Fruit fly (Drosophila melanogaster): ENCODE results near the gene wg.

Gene wg

DNA sequence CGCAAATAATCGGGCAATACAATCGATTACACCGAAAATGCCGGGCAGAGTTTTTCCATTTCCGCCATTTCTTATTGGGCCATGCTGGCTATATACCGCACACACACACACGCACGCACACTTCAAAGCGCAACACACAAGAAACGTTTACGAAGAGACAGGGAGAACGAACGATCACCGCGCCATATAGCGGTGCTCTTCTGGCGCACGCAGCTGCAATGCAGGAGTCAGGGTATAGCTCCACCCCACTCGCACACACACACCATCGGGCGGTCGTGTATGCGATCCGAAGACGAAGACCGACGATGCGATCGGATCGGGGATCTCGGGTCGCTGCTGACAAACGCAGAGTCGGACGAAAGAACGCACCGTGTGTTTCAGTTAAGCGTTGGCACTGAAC, at the start of gene wg:
Gene wg, plus strand, starts transcription at position 378 of the 400 bp plus-strand sequence.
- TF ChIP-seq CTCF (optimal IDR thresholded peaks at IDR 0.05) = peak; percentile 51 to 76
- no peak for TF ChIP-seq CG8478 (optimal IDR thresholded peaks at IDR 0.05)

DNA sequence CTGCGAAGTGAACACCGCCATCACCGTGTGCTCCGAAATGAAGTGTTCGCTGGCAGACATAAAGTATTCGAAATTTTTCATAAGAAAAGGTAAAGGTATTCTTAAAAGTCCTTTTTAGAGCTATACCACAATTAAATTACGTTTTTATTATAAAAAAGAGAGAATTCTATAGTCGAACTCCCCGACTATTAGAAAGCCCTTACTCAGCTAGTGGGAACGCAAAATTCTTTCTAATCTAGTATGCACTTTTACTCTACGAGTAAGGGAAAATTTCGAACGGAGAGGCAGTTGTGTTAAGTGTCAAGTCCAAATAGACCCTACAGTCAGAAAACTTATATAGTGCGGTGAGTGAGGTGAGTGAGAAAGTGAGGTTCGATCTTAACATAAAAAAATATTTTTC, 49.7 kb upstream of the wg start, which contains the start of gene CG31909:
Gene CG31909, plus strand, starts transcription at position 301 of the 400 bp plus-strand sequence.
- no peak for TF ChIP-seq CG8478 (optimal IDR thresholded peaks at IDR 0.05)
- TF ChIP-seq CTCF (optimal IDR thresholded peaks at IDR 0.05) = no peak

DNA sequence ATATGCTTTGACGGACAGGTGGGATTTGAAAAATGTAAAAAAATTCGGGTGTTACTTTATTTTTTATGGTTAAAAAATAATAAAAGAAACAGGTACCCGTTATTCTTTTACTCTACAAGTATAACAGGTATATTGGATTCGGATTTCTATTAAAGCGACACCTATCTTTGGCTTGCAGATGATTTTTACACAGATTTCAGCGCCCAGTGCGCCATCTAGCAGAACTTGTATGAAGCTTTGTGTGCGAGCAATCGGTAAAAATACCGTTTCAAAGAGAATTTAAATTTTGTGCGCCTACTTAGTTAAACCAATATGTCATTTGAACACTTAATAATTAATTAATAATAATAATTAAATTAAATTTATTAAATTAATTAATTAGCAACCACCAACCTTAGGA, 48.9 kb upstream of the wg start:
- TF ChIP-seq CTCF (optimal IDR thresholded peaks at IDR 0.05) (peak; percentile 90 to 97), CG8478 (optimal IDR thresholded peaks at IDR 0.05) (no peak)

DNA sequence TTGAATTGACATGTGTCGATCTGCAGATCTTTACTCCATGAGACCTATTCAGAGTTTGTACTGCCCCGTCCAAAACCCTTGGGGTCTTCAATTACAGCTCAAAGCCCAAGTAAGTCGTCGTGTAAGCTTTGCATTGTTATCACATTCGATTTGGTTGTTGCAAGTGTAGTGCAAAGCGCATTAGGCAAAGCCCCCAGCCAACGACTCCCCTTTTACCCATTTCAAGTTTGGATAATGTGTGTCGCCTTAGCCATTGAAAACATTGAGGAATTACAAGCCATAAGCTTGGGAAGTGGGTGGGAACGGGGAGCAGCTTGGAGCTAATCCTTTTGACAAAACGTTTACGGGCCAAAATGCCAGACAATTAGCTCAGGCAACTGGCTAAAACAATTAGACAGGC, 47.5 kb upstream of the wg start:
- TF ChIP-seq CTCF (optimal IDR thresholded peaks at IDR 0.05) (no peak), CG8478 (optimal IDR thresholded peaks at IDR 0.05) (no peak)

DNA sequence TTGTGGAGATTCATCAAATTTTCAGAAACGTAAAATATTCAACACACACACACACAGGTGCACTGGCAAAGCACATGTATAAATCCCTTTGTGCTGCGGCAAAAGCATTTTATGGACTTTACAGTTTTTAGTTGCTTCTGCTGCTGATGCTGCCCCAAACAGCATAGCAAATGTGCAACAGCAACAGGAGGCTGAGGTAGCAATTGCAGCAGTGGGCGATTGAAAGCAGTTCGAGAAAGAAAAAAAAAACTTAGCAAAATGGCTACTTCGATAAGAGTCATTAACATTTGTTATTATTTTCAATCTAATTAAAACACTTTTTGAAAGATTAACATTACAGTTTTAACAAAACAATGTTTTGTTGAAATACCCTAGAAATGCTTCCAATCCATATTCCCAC, 46.7 kb upstream of the wg start:
- TF ChIP-seq CTCF (optimal IDR thresholded peaks at IDR 0.05) (no peak), CG8478 (optimal IDR thresholded peaks at IDR 0.05) (no peak)

DNA sequence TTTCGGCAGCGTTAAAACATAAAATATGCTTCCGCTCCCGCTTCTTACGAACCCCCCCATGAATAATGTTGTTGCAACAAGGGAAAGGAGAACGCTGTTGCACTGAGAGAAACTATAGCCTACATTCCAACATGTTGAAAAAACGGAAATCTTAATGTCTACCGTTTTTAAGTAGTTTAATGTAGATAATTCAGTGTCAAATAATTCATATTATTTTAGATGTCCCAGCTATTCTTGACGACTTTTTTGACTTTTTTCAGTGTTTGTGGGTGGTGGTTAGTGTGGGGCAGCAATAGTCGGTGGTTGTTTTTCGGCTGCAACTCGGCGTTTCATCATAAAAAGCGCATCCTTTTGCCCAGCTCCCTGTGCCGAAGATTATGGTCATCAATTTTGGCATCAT, 45.0 kb upstream of the wg start:
- TF ChIP-seq CTCF (optimal IDR thresholded peaks at IDR 0.05) = no peak
- TF ChIP-seq CG8478 (optimal IDR thresholded peaks at IDR 0.05) = no peak

DNA sequence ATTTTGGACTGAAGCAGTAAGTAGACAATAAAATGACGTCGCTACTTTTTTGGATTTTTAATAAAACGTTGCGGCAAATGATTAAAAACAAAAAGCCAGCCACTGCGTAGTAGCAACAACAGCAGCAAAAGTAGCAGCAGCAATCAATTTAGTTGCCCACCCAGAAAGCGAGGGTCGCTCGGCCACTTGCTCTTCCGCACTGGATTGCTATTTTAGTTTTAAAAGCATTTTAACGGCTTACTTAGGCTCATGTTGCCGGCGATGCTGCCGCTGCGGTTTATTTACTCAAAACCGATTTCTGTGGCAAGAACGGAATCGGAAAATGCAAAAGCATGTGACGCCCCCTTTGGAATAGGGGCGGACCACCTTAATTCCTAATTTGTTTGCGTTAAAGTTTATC, 44.4 kb upstream of the wg start:
- no peak for TF ChIP-seq CTCF (optimal IDR thresholded peaks at IDR 0.05)
- TF ChIP-seq CG8478 (optimal IDR thresholded peaks at IDR 0.05) = no peak

DNA sequence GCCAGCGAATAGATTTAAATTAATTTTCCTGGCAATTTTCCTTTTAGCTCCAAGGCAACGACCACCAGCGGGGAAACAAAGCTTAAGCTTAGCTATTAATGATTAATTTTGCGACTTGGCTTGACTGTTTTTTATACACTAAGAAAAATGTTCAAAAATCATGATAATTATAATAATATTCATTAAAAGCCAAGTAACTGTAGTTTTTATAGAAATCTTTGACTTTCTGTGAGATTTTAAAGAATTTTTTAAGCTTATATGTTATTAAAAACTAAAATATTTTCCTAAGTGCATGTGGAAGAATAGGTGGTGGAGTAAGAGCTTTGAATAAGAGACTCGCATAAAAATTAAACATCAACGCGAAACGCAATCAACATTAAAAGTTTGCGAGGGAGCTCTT, 42.6 kb upstream of the wg start:
- TF ChIP-seq CG8478 (optimal IDR thresholded peaks at IDR 0.05) (no peak), CTCF (optimal IDR thresholded peaks at IDR 0.05) (no peak)

DNA sequence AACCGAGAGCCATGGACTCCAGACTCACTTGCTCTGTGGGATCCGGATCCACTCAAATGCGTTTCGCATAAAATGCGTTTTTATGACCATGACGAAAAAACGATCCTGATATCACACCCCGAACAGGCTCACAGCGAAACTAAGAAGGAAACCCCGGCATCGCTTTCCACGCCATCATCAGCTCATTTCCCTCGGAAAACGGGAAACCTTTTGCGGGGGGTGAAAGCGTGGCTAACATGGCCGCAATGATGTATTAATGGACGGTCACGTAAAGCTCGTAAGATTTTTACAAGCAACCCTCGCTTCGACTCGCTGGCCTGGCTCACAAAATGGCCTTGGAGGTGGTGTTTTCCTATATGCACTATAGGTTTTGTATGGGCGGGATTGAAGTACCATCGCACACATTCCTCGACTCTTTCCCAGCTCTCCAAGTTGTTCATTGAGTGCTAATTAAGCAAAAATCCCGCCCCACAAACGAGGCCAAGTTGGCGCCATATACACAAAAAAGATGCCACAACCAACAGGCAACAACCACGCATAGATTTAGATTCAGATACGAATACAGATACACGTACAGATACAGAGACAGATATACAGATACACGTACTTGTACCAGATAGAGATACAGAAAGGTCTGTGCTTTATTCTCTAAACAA, 41.9 kb upstream of the wg start:
- no peak for TF ChIP-seq CTCF (optimal IDR thresholded peaks at IDR 0.05)

DNA sequence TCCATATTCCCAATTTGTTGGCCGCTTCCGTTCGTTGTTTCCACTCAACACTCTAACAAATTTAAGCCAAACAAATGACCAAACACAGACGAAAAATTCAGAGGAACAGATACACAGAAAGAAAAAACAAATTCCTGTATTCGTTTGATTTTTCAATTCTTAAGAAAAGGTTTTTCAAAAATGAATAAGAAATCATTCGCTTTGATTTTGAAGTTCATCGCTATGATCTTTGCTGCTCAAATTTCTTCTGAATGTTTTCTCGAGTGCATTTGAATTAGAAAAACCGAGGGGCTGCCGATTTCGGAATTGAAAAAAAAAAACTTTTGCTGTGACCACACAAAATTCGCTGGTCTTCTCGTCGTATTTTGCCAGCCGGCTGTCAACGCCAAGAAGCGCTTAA, 41.0 kb upstream of the wg start:
- TF ChIP-seq CG8478 (optimal IDR thresholded peaks at IDR 0.05) = no peak
- TF ChIP-seq CTCF (optimal IDR thresholded peaks at IDR 0.05) = no peak

DNA sequence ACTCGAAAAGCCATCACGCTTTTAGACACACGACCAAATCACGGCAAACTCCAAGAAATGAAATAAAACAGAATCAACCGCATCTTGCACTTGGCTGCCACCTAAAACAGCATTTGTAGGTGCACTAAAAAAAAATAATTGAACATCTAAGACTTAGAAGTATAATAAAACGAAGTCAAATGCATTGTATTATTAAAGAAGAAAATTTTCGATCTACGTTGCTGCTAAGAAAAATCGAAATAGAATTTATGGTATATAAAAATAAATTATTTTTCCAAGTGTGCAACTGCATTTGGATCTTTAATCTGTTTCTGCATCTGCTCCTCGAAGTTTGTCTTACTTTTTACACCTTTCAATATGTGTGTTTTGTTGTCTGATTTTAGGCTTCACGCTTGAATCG, 36.7 kb upstream of the wg start:
- TF ChIP-seq CTCF (optimal IDR thresholded peaks at IDR 0.05) (no peak), CG8478 (optimal IDR thresholded peaks at IDR 0.05) (no peak)

DNA sequence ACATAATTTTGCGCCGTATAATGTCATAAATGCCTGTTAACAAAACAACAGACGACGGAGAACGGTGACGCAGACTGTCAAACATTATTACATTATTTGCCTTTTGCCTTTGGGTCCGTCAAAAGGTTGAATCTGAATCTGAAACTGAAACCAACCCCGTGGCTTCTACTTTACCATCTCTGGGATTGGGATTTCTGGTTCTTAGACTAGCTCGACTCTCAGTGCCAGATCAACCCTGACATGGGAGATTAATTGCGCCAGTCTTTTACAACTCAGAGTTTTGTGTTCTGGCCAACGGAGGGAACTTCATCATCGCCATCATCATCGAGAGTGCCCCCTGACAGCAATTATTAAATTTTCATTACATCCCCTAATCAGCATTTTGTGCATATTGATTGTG, 34.5 kb upstream of the wg start:
- TF ChIP-seq CG8478 (optimal IDR thresholded peaks at IDR 0.05) = no peak
- no peak for TF ChIP-seq CTCF (optimal IDR thresholded peaks at IDR 0.05)

DNA sequence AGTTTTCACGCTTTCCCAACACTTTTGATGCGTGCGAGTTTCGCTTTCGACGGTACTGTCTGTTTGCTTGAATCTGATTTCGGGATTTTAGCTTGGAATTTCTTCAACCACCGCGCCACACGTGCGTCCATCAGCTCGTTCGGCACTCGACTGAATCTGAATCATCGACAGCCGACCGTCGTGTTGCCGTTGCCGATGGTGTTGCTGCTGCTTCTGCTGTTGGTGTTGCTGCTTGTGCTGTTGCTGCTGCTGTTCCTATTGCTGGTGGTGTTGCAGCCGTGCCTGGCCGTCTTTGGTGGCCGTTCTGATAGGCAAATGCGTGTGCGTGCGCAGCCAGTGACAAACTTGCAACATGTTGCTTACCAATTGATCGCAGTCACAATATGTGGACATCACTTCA, 29.9 kb upstream of the wg start, which contains the start of gene Wnt4:
Gene Wnt4, minus strand, starts transcription at position 155 of the 400 bp plus-strand sequence.
- TF ChIP-seq CTCF (optimal IDR thresholded peaks at IDR 0.05) (no peak), CG8478 (optimal IDR thresholded peaks at IDR 0.05) (no peak)

DNA sequence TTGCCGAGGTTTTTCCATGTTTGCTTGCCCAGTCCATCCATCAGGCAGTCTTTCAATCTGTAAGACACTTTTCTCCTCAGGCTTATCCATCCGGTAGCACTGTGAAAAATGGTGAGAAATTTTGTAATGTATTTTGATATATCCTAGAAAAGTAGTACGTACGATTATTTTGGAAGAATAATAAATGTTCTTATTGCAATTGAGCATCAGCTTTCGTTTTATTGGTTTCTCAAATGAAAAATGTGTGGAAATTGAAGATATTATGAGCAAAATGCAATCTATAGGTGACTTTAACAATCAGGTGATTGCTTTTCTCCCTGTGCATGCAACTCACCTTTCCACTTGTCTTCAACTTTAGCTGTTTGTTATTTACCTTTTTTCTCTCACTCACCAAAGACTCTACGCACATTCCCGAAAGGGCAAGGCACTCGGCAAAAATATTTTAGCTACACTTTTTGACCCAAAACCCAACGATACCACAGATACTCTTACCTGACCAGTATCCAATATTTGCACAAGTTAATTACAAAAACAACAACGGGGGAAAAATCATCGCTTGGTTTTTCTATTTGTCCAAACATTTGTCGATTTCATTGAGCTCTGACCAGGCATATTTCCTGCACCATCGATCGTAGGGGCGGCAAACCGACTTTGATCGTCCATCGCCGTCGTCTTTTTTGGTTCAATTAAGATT, 29.2 kb upstream of the wg start:
- TF ChIP-seq CTCF (optimal IDR thresholded peaks at IDR 0.05) = no peak
- TF ChIP-seq CG8478 (optimal IDR thresholded peaks at IDR 0.05) = no peak

DNA sequence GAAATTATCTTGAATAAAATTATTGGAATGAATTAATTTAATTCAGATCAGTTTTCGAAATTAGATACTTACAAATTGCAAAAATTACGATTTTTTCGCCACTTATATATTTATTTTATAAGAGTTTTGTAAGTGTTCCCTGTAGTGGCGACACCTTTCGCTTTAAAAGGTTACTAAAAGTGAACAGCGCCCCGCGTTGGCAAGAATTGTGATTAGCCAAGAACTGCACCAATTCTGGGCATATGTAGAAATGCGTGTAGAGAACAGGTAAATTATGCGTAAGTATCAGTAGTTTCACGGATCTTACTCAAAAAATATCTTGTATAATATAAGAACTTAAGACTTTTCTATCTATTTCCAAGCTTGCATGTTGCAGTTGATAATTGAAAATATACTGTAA, 25.5 kb upstream of the wg start:
- TF ChIP-seq CG8478 (optimal IDR thresholded peaks at IDR 0.05) (no peak), CTCF (optimal IDR thresholded peaks at IDR 0.05) (peak; percentile 93 to 99)

DNA sequence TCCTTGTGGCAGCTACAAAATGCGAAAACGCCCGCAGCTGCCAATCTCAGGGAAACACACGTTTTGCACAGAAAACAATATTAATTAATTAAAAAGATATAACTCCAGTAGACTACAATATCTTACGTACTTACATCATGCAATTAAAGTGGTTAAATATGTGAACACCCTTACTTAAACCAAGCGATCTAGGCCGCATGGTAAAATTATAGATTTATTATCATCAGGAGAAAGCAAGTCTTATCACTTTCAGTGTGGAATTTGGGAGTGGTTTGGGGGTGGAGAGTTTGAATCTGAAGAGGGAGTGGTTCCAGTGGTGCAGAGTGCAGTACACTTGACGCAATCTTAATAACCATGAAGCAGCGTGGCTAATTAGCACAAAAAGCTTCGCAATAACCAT, 24.8 kb upstream of the wg start:
- no peak for TF ChIP-seq CG8478 (optimal IDR thresholded peaks at IDR 0.05)
- no peak for TF ChIP-seq CTCF (optimal IDR thresholded peaks at IDR 0.05)
